Worm (Caenorhabditis elegans): ENCODE results near the gene R02F11.1.

Gene R02F11.1

ce11 chrV:4851969-4852368, 51.1 kb downstream of the R02F11.1 start:
- TF ChIP-seq klf-2 (GFP tag; conservative IDR thresholded peaks at IDR 0.05): no peak
- TF ChIP-seq ref-1 (GFP tag; conservative IDR thresholded peaks at IDR 0.05): no peak
- TF ChIP-seq ztf-29 (GFP tag; IDR thresholded peaks at IDR 0.05): no peak
- no peak for TF ChIP-seq T22C8.4 (GFP tag; IDR thresholded peaks at IDR 0.05)
- TF ChIP-seq ztf-23 (GFP tag; IDR thresholded peaks at IDR 0.05): no peak
- no peak for TF ChIP-seq med-1 (GFP tag; optimal IDR thresholded peaks at IDR 0.05; ENCODE audit: insufficient read depth)
- no peak for TF ChIP-seq cog-1 (tag; optimal IDR thresholded peaks at IDR 0.05)
- TF ChIP-seq tab-1 (GFP tag; IDR thresholded peaks at IDR 0.05): no peak
- no peak for TF ChIP-seq flt-1 (GFP tag; IDR thresholded peaks at IDR 0.05)

Data from whole organism, midembryonic.